Worm (Caenorhabditis elegans): ENCODE results near the gene mab-5.

DNA sequence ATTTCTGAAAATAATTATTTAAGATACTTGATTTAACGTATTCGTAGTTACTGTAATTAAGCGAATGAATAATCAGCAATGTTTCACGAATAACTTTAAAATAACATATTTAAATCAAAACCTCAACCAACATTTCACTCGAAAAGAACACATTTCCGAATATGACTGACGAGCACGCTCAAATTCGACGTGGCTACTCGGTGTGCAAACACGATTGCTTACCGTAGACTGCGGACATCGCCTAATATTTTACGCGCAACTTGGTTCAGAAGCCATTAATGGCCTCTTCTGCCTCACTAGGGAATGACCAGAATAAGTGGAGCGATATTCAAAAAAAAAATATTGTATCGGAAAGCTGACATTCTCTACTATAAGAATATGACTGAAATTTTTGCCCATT is 13.3 kb downstream of the mab-5 start, which contains the start of gene snu-23:
- TF ChIP-seq fkh-10 (GFP tag; optimal IDR thresholded peaks at IDR 0.05): no peak
- TF ChIP-seq sea-2 (GFP tag; optimal IDR thresholded peaks at IDR 0.05): no peak
- no peak for TF ChIP-seq ceh-82 (tag; optimal IDR thresholded peaks at IDR 0.05)
- TF ChIP-seq snpc-4 (tag; optimal IDR thresholded peaks at IDR 0.05): no peak
- no peak for TF ChIP-seq elt-1 (tag; optimal IDR thresholded peaks at IDR 0.05)
